Worm (Caenorhabditis elegans) whole organism, L1 larva: Measurements from ENCODE around the gene fask-1.

Experiments
- ama-1 ChIP-seq: fragments of 150-350 bp; optimal IDR thresholded peaks from 2 replicates; lab custom pipeline; 2014
- fkh-10 ChIP-seq: sonication (generic microtip); optimal IDR thresholded peaks from 2 replicates; lab custom pipeline; 2017; ENCODE audit warnings: missing biosample characterization, missing genetic modification reagents, missing genetic modification characterization
- jun-1 ChIP-seq: fragments of 150-350 bp; optimal IDR thresholded peaks from 2 replicates; lab custom pipeline; 2014; ENCODE audit warnings: missing biosample characterization, missing genetic modification reagents, missing genetic modification characterization
- lir-3 ChIP-seq: sonication (generic microtip); optimal IDR thresholded peaks from 2 replicates; lab custom pipeline; 2016; ENCODE audit warnings: mild to moderate bottlenecking, missing genetic modification characterization, moderate library complexity, missing compliant biosample characterization; ENCODE audit not compliant: poor library complexity
- nhr-11 ChIP-seq: fragments of 150-350 bp; optimal IDR thresholded peaks from 2 replicates; lab custom pipeline; 2014; ENCODE audit warnings: missing biosample characterization, missing genetic modification characterization
- nhr-85 ChIP-seq: sonication (generic microtip); peaks from one replicate; lab custom pipeline; 2016; ENCODE audit warnings: missing genetic modification characterization, inconsistent platforms, missing compliant biosample characterization
- snpc-4 ChIP-seq: fragments of 150-350 bp; optimal IDR thresholded peaks from 2 replicates; lab custom pipeline; 2014; ENCODE audit warnings: missing biosample characterization, missing genetic modification characterization
- sup-37 ChIP-seq: fragments of 200-800 bp; sonication (Bioruptor generic); optimal IDR thresholded peaks from 2 replicates; lab custom pipeline; 2018; ENCODE audit warnings: mild to moderate bottlenecking, missing genetic modification characterization, missing compliant biosample characterization
- unc-30 ChIP-seq: sonication (generic microtip); optimal IDR thresholded peaks from 2 replicates; lab custom pipeline; 2017; ENCODE audit warnings: missing biosample characterization, missing genetic modification characterization
- unc-62 ChIP-seq: fragments of 150-350 bp; optimal IDR thresholded peaks from 2 replicates; lab custom pipeline; 2014; ENCODE audit warnings: missing biosample characterization, missing genetic modification reagents, missing genetic modification characterization
- zag-1 ChIP-seq: fragments of 150-350 bp; optimal IDR thresholded peaks from 2 replicates; lab custom pipeline; 2014; ENCODE audit warnings: missing biosample characterization, missing genetic modification characterization

DNA sequence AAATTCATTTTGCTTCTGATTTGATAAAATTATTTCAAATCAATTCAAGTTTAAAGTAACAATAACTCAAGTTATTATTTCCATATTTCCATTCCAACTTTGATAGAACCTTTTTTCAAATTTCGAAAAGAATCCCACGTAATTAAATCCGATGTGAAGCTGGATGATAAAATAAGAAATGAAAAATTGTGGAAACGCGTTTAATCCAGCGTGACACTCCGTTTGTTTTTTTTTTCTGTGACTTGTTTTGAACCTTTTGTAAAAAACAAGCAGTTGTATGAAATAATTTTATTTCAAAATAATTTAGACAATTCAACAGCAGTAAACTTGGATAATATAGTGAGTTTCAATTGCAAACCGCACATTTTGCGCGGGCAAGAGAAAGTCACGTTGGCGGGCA is 47.9 kb upstream of the fask-1 start, which contains the start of gene F49E11.7:
- TF ChIP-seq snpc-4 (no peak), jun-1 (tag; lab: Kevin White, UChicago) (no peak), nhr-11 (no peak), unc-30 (tag; lab: Kevin White, UChicago) (no peak), unc-62 (GFP tag; lab: Kevin White, UChicago) (no peak), nhr-85 (tag; lab: Kevin White, UChicago) (no peak), zag-1 (no peak), ama-1 (lab: Kevin White, UChicago) (no peak), lir-3 (tag; lab: Kevin White, UChicago) (no peak), sup-37 (GFP tag; lab: Kevin White, UChicago) (no peak), fkh-10 (GFP tag; lab: Kevin White, UChicago) (no peak)
